Fruit fly (Drosophila melanogaster): ENCODE data around the gene Cln3.

Gene Cln3

DNA sequence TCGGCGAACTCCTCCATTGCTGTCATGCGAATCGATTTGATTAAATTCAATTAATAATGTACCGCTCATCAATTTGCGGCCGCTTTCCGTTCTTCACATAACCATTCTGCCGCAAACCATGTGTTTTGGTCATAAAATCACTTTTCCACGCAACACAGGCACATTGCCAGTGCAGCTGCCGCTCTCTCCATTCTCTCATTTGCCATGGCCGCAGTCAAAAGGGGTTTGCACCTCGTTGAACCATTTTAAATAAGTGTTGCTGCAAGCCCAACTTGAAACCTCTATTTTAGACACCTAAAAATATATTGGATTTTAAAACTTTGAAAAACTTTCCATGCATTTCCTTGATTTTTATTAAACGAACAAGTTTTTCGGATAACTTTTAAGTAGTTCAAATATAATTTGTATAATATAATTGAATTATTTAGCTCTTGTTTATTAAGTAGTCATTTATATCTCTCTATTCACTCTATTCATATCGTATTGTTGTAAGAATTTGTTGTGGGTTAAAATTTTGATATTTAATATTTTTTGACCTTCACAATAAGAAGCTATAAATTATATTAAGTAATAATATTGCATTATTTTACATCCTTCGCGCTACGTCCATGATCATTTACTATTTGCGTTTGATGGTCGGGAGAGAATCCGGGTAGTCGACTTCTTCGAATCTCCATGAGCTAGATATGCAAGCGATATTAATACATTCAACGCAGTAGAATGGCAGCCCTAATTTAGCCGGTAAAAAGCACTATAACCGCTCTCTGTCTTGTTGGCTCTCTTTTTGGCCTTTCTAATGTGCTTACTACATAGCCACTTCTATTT lies 42.9 kb upstream of the Cln3 start, which contains the start of gene CG5535 (continued):
- peak; percentile 88 for TF ChIP-seq CG4318 (GFP tag; optimal IDR thresholded peaks at IDR 0.05)
- peak; percentile 73 for TF ChIP-seq Hr4 (GFP tag; optimal IDR thresholded peaks at IDR 0.05)
- peak; percentile 76 for TF ChIP-seq acj6 (GFP tag; optimal IDR thresholded peaks at IDR 0.05)
- peak; percentile 74 for TF ChIP-seq CG16779 (tag; optimal IDR thresholded peaks at IDR 0.05)
- TF ChIP-seq CG8632 (GFP tag; optimal IDR thresholded peaks at IDR 0.05): peak; percentile 57
- no peak for TF ChIP-seq Eip93F (GFP tag; optimal IDR thresholded peaks at IDR 0.05)
- TF ChIP-seq fkh (GFP tag; optimal IDR thresholded peaks at IDR 0.05): peak; percentile 68
- peak; percentile 44 for TF ChIP-seq CG15336 (GFP tag; IDR thresholded peaks at IDR 0.05)
- peak; percentile 88 for TF ChIP-seq CG6808 (GFP tag; optimal IDR thresholded peaks at IDR 0.05)
- no peak for TF ChIP-seq svp (GFP tag)
- TF ChIP-seq CG9139 (GFP tag; optimal IDR thresholded peaks at IDR 0.05): peak; percentile 50
- peak; percentile 29 for TF ChIP-seq lz (GFP tag; optimal IDR thresholded peaks at IDR 0.05)
- peak; percentile 65 for TF ChIP-seq esn (GFP tag; optimal IDR thresholded peaks at IDR 0.05)
- peak; percentile 12 for TF ChIP-seq vri (GFP tag; optimal IDR thresholded peaks at IDR 0.05)
- no peak for TF ChIP-seq Smox (GFP tag; optimal IDR thresholded peaks at IDR 0.05)
- peak; percentile 78 for TF ChIP-seq achi (GFP tag; optimal IDR thresholded peaks at IDR 0.05)
- peak; percentile 2 for TF ChIP-seq cyc (GFP tag; optimal IDR thresholded peaks at IDR 0.05)

DNA sequence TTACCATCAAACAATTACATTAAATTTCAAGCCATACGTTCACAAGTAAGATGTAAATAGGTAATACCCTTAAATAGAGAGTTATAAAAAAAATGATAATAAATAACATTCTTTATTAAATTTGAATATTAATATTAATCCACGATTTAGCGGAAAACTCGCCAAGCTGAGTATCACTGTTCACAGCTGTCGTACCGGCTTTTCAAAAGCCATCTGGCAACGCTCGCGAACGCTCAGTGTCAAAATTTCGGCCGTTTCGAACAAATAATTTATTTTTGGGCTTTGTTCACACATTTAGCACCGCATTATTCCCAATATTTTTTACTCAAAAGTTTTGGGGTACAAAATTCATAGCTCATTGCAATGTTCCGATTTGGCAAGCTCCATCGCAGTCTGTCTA lies 35.6 kb upstream of the Cln3 start, which contains the start of gene TrpRS-m:
TSS of gene TrpRS-m (plus strand) at position 211 of the 400 bp plus-strand sequence.
- peak; percentile 6 for TF ChIP-seq esn (GFP tag; optimal IDR thresholded peaks at IDR 0.05)
- TF ChIP-seq CG3919 (GFP tag; optimal IDR thresholded peaks at IDR 0.05): no peak
- peak; percentile 9 for TF ChIP-seq Eip93F (GFP tag; optimal IDR thresholded peaks at IDR 0.05)
- peak; percentile 32 for TF ChIP-seq Eip78C (GFP tag)
- peak; percentile 81 for TF ChIP-seq achi (GFP tag; optimal IDR thresholded peaks at IDR 0.05)
- TF ChIP-seq Sox14 (GFP tag; optimal IDR thresholded peaks at IDR 0.05): peak; percentile 6

dm6 chr3L:17846982-17847355 lies 33.0 kb upstream of the Cln3 start:
- TF ChIP-seq esn (GFP tag; optimal IDR thresholded peaks at IDR 0.05) (peak; percentile 15), CG31627 (GFP tag; optimal IDR thresholded peaks at IDR 0.05) (peak; percentile 0), Hr38 (GFP tag; optimal IDR thresholded peaks at IDR 0.05) (no peak), Ets96B (tag; optimal IDR thresholded peaks at IDR 0.05) (no peak), CG11762 (GFP tag; optimal IDR thresholded peaks at IDR 0.05; ENCODE audit: insufficient read depth) (no peak), acj6 (GFP tag; optimal IDR thresholded peaks at IDR 0.05) (no peak), vri (GFP tag; optimal IDR thresholded peaks at IDR 0.05) (peak; percentile 87), net (GFP tag; optimal IDR thresholded peaks at IDR 0.05) (no peak), Eip75B (GFP tag; optimal IDR thresholded peaks at IDR 0.05) (no peak), achi (GFP tag; optimal IDR thresholded peaks at IDR 0.05) (no peak), Eip78C (GFP tag) (peak; percentile 46), dsx (GFP tag; optimal IDR thresholded peaks at IDR 0.05; ENCODE audit: poor library complexity, severe bottlenecking) (no peak), CG32006 (GFP tag; optimal IDR thresholded peaks at IDR 0.05) (no peak)

- TF ChIP-seq Met (GFP tag; optimal IDR thresholded peaks at IDR 0.05): no peak
- TF ChIP-seq achi (GFP tag; optimal IDR thresholded peaks at IDR 0.05): no peak
- no peak for TF ChIP-seq CG10631 (GFP tag; optimal IDR thresholded peaks at IDR 0.05)
- no peak for TF ChIP-seq Smox (GFP tag; optimal IDR thresholded peaks at IDR 0.05)
- TF ChIP-seq cyc (GFP tag; optimal IDR thresholded peaks at IDR 0.05): peak; percentile 2
- no peak for TF ChIP-seq acj6 (GFP tag; optimal IDR thresholded peaks at IDR 0.05)
- peak; percentile 23 for TF ChIP-seq vri (GFP tag; optimal IDR thresholded peaks at IDR 0.05)
- no peak for TF ChIP-seq CG31627 (GFP tag; optimal IDR thresholded peaks at IDR 0.05)
- TF ChIP-seq Sox102F (GFP tag; optimal IDR thresholded peaks at IDR 0.05): no peak
- TF ChIP-seq ss (GFP tag; optimal IDR thresholded peaks at IDR 0.05): peak in 1 of 2 experiments; percentile 64
- no peak for TF ChIP-seq salr (GFP tag; optimal IDR thresholded peaks at IDR 0.05)
- peak; percentile 29; the same call in 1 of the 3 replicates for TF ChIP-seq eg (GFP tag; IDR thresholded peaks at IDR 0.05)
- TF ChIP-seq Hr4 (GFP tag; optimal IDR thresholded peaks at IDR 0.05): no peak
- TF ChIP-seq CG15336 (GFP tag; IDR thresholded peaks at IDR 0.05): peak; percentile 51; the same call in 1 of the 2 replicates
- no peak for TF ChIP-seq CG6808 (GFP tag; optimal IDR thresholded peaks at IDR 0.05)
- TF ChIP-seq CG16779 (tag; optimal IDR thresholded peaks at IDR 0.05): no peak
- TF ChIP-seq Sox15 (GFP tag; optimal IDR thresholded peaks at IDR 0.05): no peak
- TF ChIP-seq CG6854 (GFP tag; optimal IDR thresholded peaks at IDR 0.05): peak; percentile 79
- TF ChIP-seq Eip93F (GFP tag; optimal IDR thresholded peaks at IDR 0.05): no peak
- TF ChIP-seq dac (GFP tag; optimal IDR thresholded peaks at IDR 0.05): no peak
- TF ChIP-seq CG11762 (GFP tag; optimal IDR thresholded peaks at IDR 0.05; ENCODE audit: insufficient read depth): no peak
- TF ChIP-seq CG6792 (GFP tag; optimal IDR thresholded peaks at IDR 0.05): no peak
- TF ChIP-seq CG11294 (GFP tag; IDR thresholded peaks at IDR 0.05): no peak
- TF ChIP-seq CG3032 (tag; optimal IDR thresholded peaks at IDR 0.05): no peak
Measured at dm6 chr3L:17846169-17846981, 32.5 kb upstream of the Cln3 start, which contains the start of the genes MED19 and CG7430. MED19 (minus strand) TSS chr3L:17846501. CG7430 (plus strand) TSS chr3L:17846916.

All from whole organism, prepupa.